Worm (Caenorhabditis elegans): Measurements from ENCODE around the gene scl-15.
"Not testable (repeated sequence)": the region's sequence is repeated elsewhere in the genome, so short reads cannot be mapped to it uniquely, and the experiment has no call there.

The scl-15 gene

ce11 chrII:3318839-3319238 is 34.4 kb upstream of the scl-15 start:
- peak; percentile 0 for TF ChIP-seq sma-9 (GFP tag; optimal IDR thresholded peaks at IDR 0.05)
- TF ChIP-seq sma-9 (tag; optimal IDR thresholded peaks at IDR 0.05) = no peak
- TF ChIP-seq lsy-2 (tag; optimal IDR thresholded peaks at IDR 0.05) = no peak
- no peak for TF ChIP-seq zag-1 (tag; optimal IDR thresholded peaks at IDR 0.05)

DNA sequence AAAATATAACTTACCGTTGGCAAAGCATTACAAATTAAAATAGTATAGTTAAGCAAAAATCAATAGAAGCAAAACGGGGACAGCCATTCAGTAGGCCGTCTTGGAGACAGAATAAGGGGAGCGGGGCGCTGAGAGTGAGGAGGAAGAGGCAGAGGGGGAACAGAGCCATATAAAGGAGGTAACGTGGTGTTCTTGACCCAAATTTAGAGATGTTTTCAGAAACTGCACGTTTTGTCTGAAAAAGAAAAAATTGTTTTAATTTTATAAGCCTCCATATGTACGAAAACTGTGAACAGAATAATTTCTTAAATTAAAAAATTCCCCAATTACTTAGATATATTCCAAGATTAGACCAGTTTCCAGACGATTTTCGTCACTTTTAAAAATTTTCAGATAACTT is 29.0 kb upstream of the scl-15 start, which contains the start of gene F39E9.6:
Gene F39E9.6 (minus strand): TSS at position 101 of the 400 bp plus-strand sequence.
- TF ChIP-seq C34F6.9 (tag; optimal IDR thresholded peaks at IDR 0.05) = no peak
- TF ChIP-seq mbf-1 (tag; optimal IDR thresholded peaks at IDR 0.05) = no peak
- no peak for TF ChIP-seq snpc-4 (tag; optimal IDR thresholded peaks at IDR 0.05)
- TF ChIP-seq R02D3.7 (tag; optimal IDR thresholded peaks at IDR 0.05) = no peak
- no peak for TF ChIP-seq nhr-11 (tag; optimal IDR thresholded peaks at IDR 0.05)

DNA sequence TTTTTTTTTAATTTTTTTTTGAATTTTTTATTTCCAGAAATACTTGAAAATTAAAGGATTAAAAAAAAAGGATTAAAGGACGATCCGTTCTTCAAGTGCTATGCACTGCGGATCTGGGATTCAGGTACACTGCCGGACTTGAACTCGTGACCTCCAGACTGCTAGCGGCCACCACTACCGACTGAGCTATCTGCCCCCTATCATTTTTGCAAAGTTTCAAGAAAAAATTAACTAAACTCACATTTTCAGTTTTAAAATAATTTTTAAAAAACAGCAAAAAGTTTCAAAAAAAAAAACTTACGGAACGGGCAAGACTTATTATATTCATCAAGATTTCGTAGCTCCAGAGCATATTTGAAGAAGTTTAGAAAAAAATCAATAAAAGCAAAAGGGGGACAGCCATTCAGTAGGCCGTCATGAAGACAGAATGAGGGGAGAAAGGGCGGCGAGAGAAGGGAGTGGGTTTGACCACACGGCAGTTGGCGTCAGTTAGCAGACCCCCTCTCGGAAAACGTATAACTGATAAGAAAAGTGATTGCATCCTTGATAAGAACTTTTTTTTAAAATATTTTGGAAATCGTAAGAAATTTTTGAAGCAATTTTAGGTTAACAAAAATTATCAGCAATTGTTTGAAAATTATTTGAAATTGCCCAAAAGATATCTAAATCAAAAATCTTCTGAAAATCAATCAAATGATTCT is 26.6 kb upstream of the scl-15 start:
- TF ChIP-seq fos-1 (tag; optimal IDR thresholded peaks at IDR 0.05) = peak; percentile 34
- TF ChIP-seq sem-4 (tag; optimal IDR thresholded peaks at IDR 0.05) = no peak
- no peak for TF ChIP-seq elt-3 (tag; optimal IDR thresholded peaks at IDR 0.05)

- peak; percentile 34 for TF ChIP-seq unc-55 (GFP tag; optimal IDR thresholded peaks at IDR 0.05)
- TF ChIP-seq gmeb-1 (tag; optimal IDR thresholded peaks at IDR 0.05) = no peak
These were observed 19.1 kb upstream of the scl-15 start for ce11 chrII:3303582-3303981.

- TF ChIP-seq mab-5 (tag; optimal IDR thresholded peaks at IDR 0.05) (no peak), sma-9 (GFP tag; optimal IDR thresholded peaks at IDR 0.05) (no peak), sma-9 (tag; optimal IDR thresholded peaks at IDR 0.05) (no peak), nhr-23 (tag; optimal IDR thresholded peaks at IDR 0.05) (no peak), ztf-1 (GFP tag; conservative IDR thresholded peaks at IDR 0.05) (no peak)
These were observed 15.0 kb upstream of the scl-15 start, which contains the start of gene btb-22 for ce11 chrII:3299457-3299856. TSS of gene btb-22 (plus strand) at chrII:3299757.

DNA sequence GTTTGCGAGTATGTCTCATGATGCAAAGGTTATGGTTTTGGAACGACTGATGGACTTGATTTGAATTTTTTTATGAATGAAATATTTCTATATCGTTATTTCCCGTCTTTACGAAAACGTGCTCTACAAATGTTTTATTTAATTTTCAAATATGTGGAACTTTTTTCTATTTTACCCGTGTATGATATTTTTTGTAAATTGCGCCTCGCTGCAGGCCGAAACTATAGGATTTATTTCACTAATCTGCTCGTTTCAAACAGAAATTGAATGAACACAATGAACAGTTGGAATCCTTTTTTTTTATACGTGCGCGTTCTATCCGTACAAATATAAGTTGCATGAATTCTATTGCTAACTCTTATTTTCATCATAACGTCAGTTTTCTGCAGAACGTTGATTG is 13.5 kb upstream of the scl-15 start, which contains the start of gene btb-18:
Gene btb-18 (plus strand): TSS at position 301 of the 400 bp plus-strand sequence.
- no peak for TF ChIP-seq ztf-4 (tag; optimal IDR thresholded peaks at IDR 0.05)
- TF ChIP-seq nhr-6 (tag; optimal IDR thresholded peaks at IDR 0.05) = no peak

DNA sequence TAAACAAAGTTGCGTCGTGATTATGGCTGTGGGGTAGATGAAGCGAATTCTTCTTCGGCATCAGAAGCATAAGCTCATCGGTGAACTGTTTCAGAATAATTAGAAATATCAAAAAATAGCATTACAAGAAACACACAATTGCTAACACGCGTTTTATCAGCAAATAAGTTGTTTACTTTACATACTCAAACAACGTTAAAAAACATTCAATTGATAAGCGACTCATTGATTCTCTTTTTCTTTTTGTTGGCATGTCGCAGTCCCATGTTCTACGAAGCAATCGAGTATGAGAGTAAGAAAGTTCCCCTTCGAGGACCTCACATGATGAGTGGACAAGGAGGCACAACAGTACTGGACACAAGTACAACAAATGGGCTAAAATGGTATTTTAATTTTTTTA is 12.2 kb upstream of the scl-15 start, which contains the start of gene btb-16:
Gene btb-16 (plus strand): TSS at position 240 of the 400 bp plus-strand sequence.
- TF ChIP-seq nhr-25 (tag; optimal IDR thresholded peaks at IDR 0.05) (no peak), fos-1 (tag; optimal IDR thresholded peaks at IDR 0.05) (peak; percentile 45)

DNA sequence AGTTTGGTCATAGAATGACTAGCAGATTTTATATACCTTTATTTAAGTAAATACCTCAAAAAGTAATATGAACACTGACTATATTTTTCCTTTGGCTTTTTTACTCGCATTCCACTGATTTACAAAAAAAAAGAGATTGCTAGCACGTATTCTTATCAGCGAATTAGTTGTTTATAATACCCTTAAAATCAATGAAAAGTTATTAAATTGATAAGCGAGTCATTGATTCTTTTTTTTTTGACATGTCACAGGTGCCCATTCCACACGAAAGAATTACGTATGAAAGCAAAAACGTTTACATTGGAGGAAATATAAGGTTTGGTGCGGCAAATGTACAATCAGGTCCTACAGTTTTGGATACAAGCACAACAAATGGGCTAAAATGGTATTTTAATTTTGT is 10.7 kb upstream of the scl-15 start, which contains the start of gene btb-17:
Gene btb-17 (plus strand): TSS at position 213 of the 400 bp plus-strand sequence.
- TF ChIP-seq egl-27 (tag; optimal IDR thresholded peaks at IDR 0.05) (no peak), fos-1 (tag; optimal IDR thresholded peaks at IDR 0.05) (peak; percentile 58), snpc-4 (tag; optimal IDR thresholded peaks at IDR 0.05) (no peak), gmeb-1 (tag; optimal IDR thresholded peaks at IDR 0.05) (peak; percentile 9)

DNA sequence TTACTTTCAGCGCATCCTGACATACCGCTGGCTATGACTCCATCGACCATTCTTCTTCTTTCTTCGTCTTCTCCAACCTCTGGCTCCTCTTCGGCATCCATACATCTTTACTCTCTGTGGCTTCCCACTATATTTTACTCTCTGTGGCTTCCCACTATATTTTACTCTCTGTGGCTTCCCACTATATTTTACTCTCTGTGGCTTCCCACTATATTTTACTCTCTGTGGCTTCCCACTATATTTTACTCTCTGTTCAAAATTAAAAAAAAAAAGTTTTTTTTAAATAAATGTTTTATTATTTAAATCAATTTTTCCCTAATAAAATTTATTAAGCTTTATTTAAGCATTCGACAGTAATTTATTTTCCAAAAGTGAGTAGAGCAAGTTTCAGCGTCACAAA is 6.1 kb upstream of the scl-15 start, which contains the start of gene F39E9.14:
Gene F39E9.14 (minus strand): TSS at position 101 of the 400 bp plus-strand sequence.
- not testable (repeated sequence) for TF ChIP-seq mab-5, ceh-82, alr-1 (tag; optimal IDR thresholded peaks at IDR 0.05)

ce11 chrII:3287073-3287472 is 2.6 kb upstream of the scl-15 start, which contains the start of gene sri-63:
TSS of gene sri-63 (plus strand) at chrII:3287373.
- TF ChIP-seq F13H6.1 (tag; optimal IDR thresholded peaks at IDR 0.05) (no peak), nhr-25 (tag; optimal IDR thresholded peaks at IDR 0.05) (no peak), mbf-1 (tag; optimal IDR thresholded peaks at IDR 0.05) (no peak), nhr-11 (tag; optimal IDR thresholded peaks at IDR 0.05) (no peak), lin-11 (tag; optimal IDR thresholded peaks at IDR 0.05) (no peak), ztf-11 (tag; optimal IDR thresholded peaks at IDR 0.05) (no peak), nhr-12 (tag; optimal IDR thresholded peaks at IDR 0.05) (no peak), C34F6.9 (tag; optimal IDR thresholded peaks at IDR 0.05) (no peak), peb-1 (tag; optimal IDR thresholded peaks at IDR 0.05) (no peak), lin-39 (tag; optimal IDR thresholded peaks at IDR 0.05) (no peak), elt-3 (tag; optimal IDR thresholded peaks at IDR 0.05) (no peak)
